Worm (Caenorhabditis elegans): Measurements from ENCODE around the gene C02H6.1.
A peak's percentile ranks its signal among the peaks of the same experiment; 100 is the strongest.

The C02H6.1 gene

DNA sequence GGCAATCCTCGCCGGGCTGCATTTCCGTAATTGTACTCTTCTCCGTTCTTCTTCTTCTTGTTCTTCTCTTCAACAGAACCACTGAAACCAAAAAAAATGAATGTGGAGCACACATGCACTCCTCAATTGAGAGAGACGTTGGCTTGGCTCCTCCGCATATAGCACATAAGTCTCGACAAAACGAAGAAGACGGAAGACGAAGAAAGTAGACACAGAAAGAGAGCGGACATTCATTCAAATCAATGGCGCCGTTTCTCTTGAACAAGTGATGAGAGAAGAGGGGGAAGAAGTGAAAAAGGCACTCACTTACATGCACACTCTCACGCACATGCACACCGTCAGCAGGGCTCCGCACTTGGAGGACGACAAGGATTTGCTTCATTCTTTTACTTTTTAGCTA, 47.9 kb upstream of the C02H6.1 start, which contains the start of gene F25E5.9 (continued):
- TF ChIP-seq zag-1 (tag; optimal IDR thresholded peaks at IDR 0.05) (no peak), mes-2 (tag; optimal IDR thresholded peaks at IDR 0.05; ENCODE audit: poor library complexity, severe bottlenecking) (peak; percentile 23), dpl-1 (GFP tag; optimal IDR thresholded peaks at IDR 0.05) (no peak), daf-19 (GFP tag; conservative IDR thresholded peaks at IDR 0.05) (no peak), ceh-82 (tag; optimal IDR thresholded peaks at IDR 0.05) (no peak), unc-39 (tag; optimal IDR thresholded peaks at IDR 0.05) (no peak), lir-3 (tag; optimal IDR thresholded peaks at IDR 0.05) (no peak), nhr-10 (tag; optimal IDR thresholded peaks at IDR 0.05) (no peak), lin-13 (GFP tag; optimal IDR thresholded peaks at IDR 0.05) (no peak), ama-1 (optimal IDR thresholded peaks at IDR 0.05) (no peak), fkh-10 (GFP tag; optimal IDR thresholded peaks at IDR 0.05) (peak; percentile 29), lin-38 (GFP tag; IDR thresholded peaks at IDR 0.05) (no peak), hlh-30 (tag; optimal IDR thresholded peaks at IDR 0.05; ENCODE audit: insufficient read depth) (peak; percentile 20), daf-16 (GFP tag; optimal IDR thresholded peaks at IDR 0.05) (no peak), daf-16 (tag; optimal IDR thresholded peaks at IDR 0.05) (no peak), nhr-111 (GFP tag; optimal IDR thresholded peaks at IDR 0.05) (no peak), ctbp-1 (GFP tag; IDR thresholded peaks at IDR 0.05) (peak; percentile 61), Y105C5A.15 (GFP tag; IDR thresholded peaks at IDR 0.05) (no peak), zip-11 (GFP tag; IDR thresholded peaks at IDR 0.05) (no peak), ztf-11 (tag; optimal IDR thresholded peaks at IDR 0.05) (no peak), hlh-11 (tag; optimal IDR thresholded peaks at IDR 0.05) (peak; percentile 7)

DNA sequence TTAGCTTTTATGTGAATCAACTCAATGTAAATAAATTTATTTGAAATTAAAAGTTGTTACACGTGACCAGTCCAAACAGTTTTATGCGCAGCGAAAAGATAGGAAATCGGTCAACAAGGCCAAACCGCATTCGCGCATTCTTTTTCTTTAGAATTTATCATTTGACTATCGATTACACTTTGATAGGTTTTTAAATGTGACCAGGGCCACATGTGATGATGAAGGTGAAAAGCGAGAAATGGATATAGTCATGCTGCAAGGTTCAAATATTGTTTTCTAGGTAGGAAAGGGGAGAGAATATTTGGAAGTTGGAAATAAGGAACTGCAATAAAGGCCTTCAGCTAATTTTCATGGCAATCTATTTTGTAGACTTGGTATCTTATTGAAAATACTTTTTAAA, 47.2 kb upstream of the C02H6.1 start:
- TF ChIP-seq tag-97 (GFP tag; IDR thresholded peaks at IDR 0.05) (no peak), aha-1 (tag) (peak; percentile 66), ama-1 (optimal IDR thresholded peaks at IDR 0.05) (peak; percentile 91), lsy-2 (tag; optimal IDR thresholded peaks at IDR 0.05) (peak in 1 of 2 experiments; percentile 41), dve-1 (tag; optimal IDR thresholded peaks at IDR 0.05; ENCODE audit: insufficient read depth) (peak; percentile 34), madf-5 (GFP tag; IDR thresholded peaks at IDR 0.05) (no peak), hlh-30 (tag; optimal IDR thresholded peaks at IDR 0.05; ENCODE audit: insufficient read depth) (peak; percentile 84), T26A8.4 (GFP tag; IDR thresholded peaks at IDR 0.05) (no peak), hlh-11 (tag; optimal IDR thresholded peaks at IDR 0.05) (peak; percentile 73), zfp-3 (GFP tag; conservative IDR thresholded peaks at IDR 0.05) (peak; percentile 63; the same call in 1 of the 2 replicates), mep-1 (tag; optimal IDR thresholded peaks at IDR 0.05) (peak; percentile 50), ceh-32 (tag; optimal IDR thresholded peaks at IDR 0.05; ENCODE audit: poor library complexity) (no peak), mdl-1 (tag; optimal IDR thresholded peaks at IDR 0.05) (peak; percentile 8 to 73), ztf-11 (tag; optimal IDR thresholded peaks at IDR 0.05) (no peak), nhr-28 (tag; optimal IDR thresholded peaks at IDR 0.05) (peak; percentile 64), Y75B8A.6 (GFP tag; IDR thresholded peaks at IDR 0.05) (0 out of 2 replicates have a peak, but pooled peaks have one; percentile 44), ceh-44 (GFP tag; IDR thresholded peaks at IDR 0.05) (no peak), unc-62 (GFP tag; optimal IDR thresholded peaks at IDR 0.05 in 1 of 2) (peak in 1 of 2 experiments; percentile 8), unc-62 (tag; optimal IDR thresholded peaks at IDR 0.05) (no peak), dpl-1 (GFP tag; optimal IDR thresholded peaks at IDR 0.05) (peak; percentile 4), pha-4 (GFP tag; IDR thresholded peaks at IDR 0.05) (no peak), pha-4 (tag; optimal IDR thresholded peaks at IDR 0.05) (no peak), nhr-102 (tag; optimal IDR thresholded peaks at IDR 0.05) (peak; percentile 1), mxl-3 (GFP tag; optimal IDR thresholded peaks at IDR 0.05) (peak; percentile 34), mdt-29 (GFP tag; IDR thresholded peaks at IDR 0.05) (0 out of 2 replicates have a peak, but pooled peaks have one; percentile 7), snpc-1.2 (GFP tag; IDR thresholded peaks at IDR 0.05) (no peak), duxl-1 (tag; optimal IDR thresholded peaks at IDR 0.05; ENCODE audit: poor library complexity) (peak; percentile 13)

Measured in whole organism, L4 larva.